Fruit fly (Drosophila melanogaster) whole organism, wandering third instar larva: ENCODE measurements around the gene CG14551.

Experiments
- CG32264 ChIP-seq: fragments of 200-800 bp; sonication (Bioruptor generic); optimal IDR thresholded peaks from 2 replicates; lab custom pipeline; 2016; ENCODE audit warnings: missing biosample characterization, missing genetic modification characterization
- Dif ChIP-seq: fragments of 200-275, 200-300 bp; sonication (Bioruptor generic); optimal IDR thresholded peaks from 2 replicates; lab custom pipeline; 2018; ENCODE audit warnings: missing biosample characterization, missing genetic modification characterization; ENCODE audit not compliant: partially characterized antibody
- Vsx2 ChIP-seq: fragments of 200-300, 225-300 bp; sonication (Bioruptor generic); optimal IDR thresholded peaks from 2 replicates; lab custom pipeline; 2018; ENCODE audit warnings: missing biosample characterization, missing genetic modification characterization; ENCODE audit not compliant: partially characterized antibody
- br ChIP-seq: fragments of 200-800 bp; sonication (Bioruptor generic); optimal IDR thresholded peaks from 2 replicates; lab custom pipeline; 2016; ENCODE audit warnings: missing biosample characterization, missing genetic modification characterization
- dmrt93B ChIP-seq: fragments of 200-800 bp; sonication (Bioruptor generic); optimal IDR thresholded peaks from 2 replicates; lab custom pipeline; 2018; ENCODE audit warnings: missing biosample characterization, mild to moderate bottlenecking, missing genetic modification characterization
- lola ChIP-seq: fragments of >200 bp; optimal IDR thresholded peaks from 2 replicates; lab custom pipeline; 2017; ENCODE audit warnings: missing biosample characterization, missing genetic modification characterization
- psq ChIP-seq: fragments of 200-800 bp; sonication (Bioruptor generic); optimal IDR thresholded peaks from 3 replicates; lab custom pipeline; 2017; ENCODE audit warnings: missing biosample characterization, mild to moderate bottlenecking, missing genetic modification characterization, moderate library complexity

- TF ChIP-seq br (GFP tag; lab: Kevin White, UChicago) (peak; percentile 69), CG32264 (no peak), lola (GFP tag; lab: Kevin White, UChicago) (no peak), psq (GFP tag; lab: Kevin White, UChicago) (peak; percentile 76), Vsx2 (GFP tag; lab: Kevin White, UChicago) (no peak), Dif (GFP tag; lab: Kevin White, UChicago) (no peak), dmrt93B (GFP tag; lab: Kevin White, UChicago) (peak; percentile 52)
Observed at dm6 chr3R:26104302-26105140, 41.7 kb upstream of the CG14551 start.
